Worm (Caenorhabditis elegans) whole organism, L4/young adult: ENCODE data around the gene col-10.

Experiments used
- W03F9.2 ChIP-seq: fragments of 150-350 bp; optimal IDR thresholded peaks from 2 replicates; lab custom pipeline; 2014; ENCODE audit warnings: missing biosample characterization, missing genetic modification characterization
- dao-5 ChIP-seq: sonication (generic microtip); optimal IDR thresholded peaks from 2 replicates; lab custom pipeline; 2016; ENCODE audit warnings: missing genotype, missing genetic modification characterization, moderate library complexity, missing compliant biosample characterization
- him-1 ChIP-seq: sonication (generic microtip); optimal IDR thresholded peaks from 2 replicates; lab custom pipeline; 2016; ENCODE audit warnings: missing genotype, missing genetic modification reagents, missing genetic modification characterization, missing compliant biosample characterization

Gene col-10

ce11 chrV:9152339-9152738, 12.8 kb downstream of the col-10 start:
- TF ChIP-seq him-1 (no peak), W03F9.2 (tag; lab: Kevin White, UChicago) (no peak), dao-5 (tag; lab: Kevin White, UChicago) (no peak)

ce11 chrV:9148151-9148550, 17.0 kb downstream of the col-10 start:
- no peak for TF ChIP-seq him-1
- TF ChIP-seq W03F9.2 (tag; lab: Kevin White, UChicago) = no peak
- TF ChIP-seq dao-5 (tag; lab: Kevin White, UChicago) = no peak

- TF ChIP-seq dao-5 (tag; lab: Kevin White, UChicago) (no peak), W03F9.2 (tag; lab: Kevin White, UChicago) (no peak), him-1 (no peak)
These were observed 18.1 kb downstream of the col-10 start, which contains the start of gene spl-2 for ce11 chrV:9146849-9147557. spl-2 (minus strand) TSS chrV:9146899.

- TF ChIP-seq him-1 (no peak), dao-5 (tag; lab: Kevin White, UChicago) (no peak), W03F9.2 (tag; lab: Kevin White, UChicago) (no peak)
These were observed 18.9 kb downstream of the col-10 start for ce11 chrV:9146196-9146595.

- TF ChIP-seq him-1 (no peak), W03F9.2 (tag; lab: Kevin White, UChicago) (no peak), dao-5 (tag; lab: Kevin White, UChicago) (no peak)
These were observed 21.2 kb downstream of the col-10 start for ce11 chrV:9143896-9144295.

- TF ChIP-seq W03F9.2 (tag; lab: Kevin White, UChicago) (no peak), dao-5 (tag; lab: Kevin White, UChicago) (no peak), him-1 (no peak)
These were observed 23.8 kb downstream of the col-10 start, which contains the start of gene pitr-3 for ce11 chrV:9141297-9141696. pitr-3 (minus strand) TSS chrV:9141397.

ce11 chrV:9137618-9138017, 27.5 kb downstream of the col-10 start, which contains the start of gene pitr-2:
pitr-2 (minus strand) TSS chrV:9137718.
- TF ChIP-seq dao-5 (tag; lab: Kevin White, UChicago) (no peak), W03F9.2 (tag; lab: Kevin White, UChicago) (no peak), him-1 (no peak)

ce11 chrV:9133950-9134349, 31.2 kb downstream of the col-10 start, which contains the start of gene B0222.1:
B0222.1 (plus strand) TSS chrV:9134255.
- no peak for TF ChIP-seq him-1
- no peak for TF ChIP-seq W03F9.2 (tag; lab: Kevin White, UChicago)
- TF ChIP-seq dao-5 (tag; lab: Kevin White, UChicago) = no peak

- TF ChIP-seq him-1 (no peak), dao-5 (tag; lab: Kevin White, UChicago) (no peak), W03F9.2 (tag; lab: Kevin White, UChicago) (no peak)
These were observed 33.1 kb downstream of the col-10 start, which contains the start of gene F21C10.1 for ce11 chrV:9132043-9132442. F21C10.1 (plus strand) TSS chrV:9132343.

ce11 chrV:9130766-9131165, 34.3 kb downstream of the col-10 start, which contains the start of gene F21C10.19:
F21C10.19 (plus strand) TSS chrV:9131066.
- TF ChIP-seq W03F9.2 (tag; lab: Kevin White, UChicago) = no peak
- no peak for TF ChIP-seq dao-5 (tag; lab: Kevin White, UChicago)
- TF ChIP-seq him-1 = no peak

- TF ChIP-seq W03F9.2 (tag; lab: Kevin White, UChicago) (no peak), dao-5 (tag; lab: Kevin White, UChicago) (no peak), him-1 (peak; percentile 36)
These were observed 36.5 kb downstream of the col-10 start for ce11 chrV:9128562-9128961.

ce11 chrV:9127773-9128172, 37.3 kb downstream of the col-10 start, which contains the start of gene F21C10.3:
F21C10.3 (plus strand) TSS chrV:9128073.
- no peak for TF ChIP-seq W03F9.2 (tag; lab: Kevin White, UChicago)
- TF ChIP-seq him-1 = no peak
- TF ChIP-seq dao-5 (tag; lab: Kevin White, UChicago) = no peak

- TF ChIP-seq dao-5 (tag; lab: Kevin White, UChicago) (no peak), him-1 (no peak), W03F9.2 (tag; lab: Kevin White, UChicago) (no peak)
These were observed 38.8 kb downstream of the col-10 start, which contains the start of gene F21C10.4 for ce11 chrV:9126316-9126715. F21C10.4 (plus strand) TSS chrV:9126616.

- TF ChIP-seq dao-5 (tag; lab: Kevin White, UChicago) (no peak), W03F9.2 (tag; lab: Kevin White, UChicago) (no peak), him-1 (no peak)
These were observed 39.8 kb downstream of the col-10 start, which contains the start of gene F21C10.5 for ce11 chrV:9125345-9125744. F21C10.5 (plus strand) TSS chrV:9125645.
